Fruit fly (Drosophila melanogaster) whole organism, embryonic: ENCODE results near the gene simj.

Experiments
- CG10462 ChIP-seq: fragments of 200-800 bp; sonication (Bioruptor generic); optimal IDR thresholded peaks from 2 replicates; lab custom pipeline; 2016; ENCODE audit warnings: missing biosample characterization, missing genetic modification characterization
- CG12219 ChIP-seq: fragments of 200-800 bp; sonication (Bioruptor generic); optimal IDR thresholded peaks from 3 replicates; lab custom pipeline; 2018; ENCODE audit warnings: missing biosample characterization, mild to moderate bottlenecking, missing genetic modification characterization
- CG13894 ChIP-seq: fragments of 200-800 bp; sonication (Bioruptor generic); optimal IDR thresholded peaks from 3 replicates; lab custom pipeline; 2018; ENCODE audit warnings: missing biosample characterization, mild to moderate bottlenecking, missing genetic modification characterization, moderate library complexity
- CG1647 ChIP-seq: fragments of 200-800 bp; sonication (Bioruptor generic); optimal IDR thresholded peaks from 3 replicates; lab custom pipeline; 2016; ENCODE audit warnings: missing biosample characterization, missing genetic modification characterization
- CG2875 ChIP-seq: fragments of 200-800 bp; sonication (Bioruptor generic); optimal IDR thresholded peaks from 2 replicates; lab custom pipeline; 2017; ENCODE audit warnings: missing biosample characterization, mild to moderate bottlenecking, missing genetic modification characterization, missing genetic modification reagents
- CG32532 ChIP-seq: fragments of 200-800 bp; sonication (Bioruptor generic); IDR thresholded peaks from 2 replicates; pipeline ENCODE4 v1.3.6; 2022; ENCODE audit warnings: missing biosample characterization, missing genetic modification characterization
- CG34422 ChIP-seq: fragments of 200-800 bp; sonication (Bioruptor generic); IDR thresholded peaks from 3 replicates; pipeline ENCODE4 v1.3.6; 2022; ENCODE audit warnings: missing biosample characterization, missing genetic modification characterization
- CG3847 ChIP-seq: fragments of 200-800 bp; sonication (Bioruptor generic); IDR thresholded peaks from 2 replicates; pipeline ENCODE4 v1.3.6; 2022; ENCODE audit warnings: missing biosample characterization, missing genetic modification characterization
- CG3995 ChIP-seq: fragments of 200-800 bp; sonication (Bioruptor generic); optimal IDR thresholded peaks from 3 replicates; lab custom pipeline; 2016; ENCODE audit warnings: missing biosample characterization, missing genetic modification characterization
- CG42726 ChIP-seq: fragments of 200-800 bp; sonication (Bioruptor generic); IDR thresholded peaks from 2 replicates; pipeline ENCODE4 v1.3.6; 2022; ENCODE audit warnings: missing biosample characterization, missing genetic modification characterization; ENCODE audit not compliant: partially characterized antibody
- CG4730 ChIP-seq: fragments of 200-800 bp; sonication (Bioruptor generic); IDR thresholded peaks from 2 replicates; pipeline ENCODE4 v1.3.6; 2022; ENCODE audit warnings: missing biosample characterization, missing genetic modification characterization
- CG5953 ChIP-seq: fragments of 200-800 bp; sonication (Bioruptor generic); IDR thresholded peaks from 2 replicates; pipeline ENCODE4 v1.3.6; 2022; ENCODE audit warnings: missing biosample characterization, missing genetic modification characterization
- CG6791 ChIP-seq: fragments of 200-800 bp; sonication (Bioruptor generic); IDR thresholded peaks from 3 replicates; pipeline ENCODE4 v1.3.6; 2022; ENCODE audit warnings: missing biosample characterization, missing genetic modification characterization; ENCODE audit not compliant: partially characterized antibody
- CG7271 ChIP-seq: fragments of 200-800 bp; sonication (Bioruptor generic); optimal IDR thresholded peaks from 2 replicates; lab custom pipeline; 2018; ENCODE audit warnings: missing biosample characterization, mild to moderate bottlenecking, missing genetic modification characterization, moderate library complexity
- CG7357 ChIP-seq: fragments of 200-800 bp; sonication (Bioruptor generic); IDR thresholded peaks from 3 replicates; pipeline ENCODE4 v1.3.6; 2022; ENCODE audit warnings: missing biosample characterization, missing genetic modification characterization
- CG7786 ChIP-seq: fragments of 200-800 bp; sonication (Bioruptor generic); optimal IDR thresholded peaks from 2 replicates; lab custom pipeline; 2016; ENCODE audit warnings: missing biosample characterization, missing genetic modification characterization
- CG7928 ChIP-seq: fragments of 200-800 bp; sonication (Bioruptor generic); optimal IDR thresholded peaks from 2 replicates; lab custom pipeline; 2017; ENCODE audit warnings: missing biosample characterization, mild to moderate bottlenecking, missing genetic modification characterization
- Camta ChIP-seq: fragments of 200-800 bp; sonication (Bioruptor generic); optimal IDR thresholded peaks from 2 replicates; lab custom pipeline; 2016; ENCODE audit warnings: missing biosample characterization, missing genetic modification characterization
- Elba2 ChIP-seq: fragments of 200-800 bp; sonication (Bioruptor generic); optimal IDR thresholded peaks from 3 replicates; lab custom pipeline; 2016; ENCODE audit warnings: missing biosample characterization, missing genetic modification characterization
- Hand ChIP-seq: fragments of 200-800 bp; sonication (Bioruptor generic); optimal IDR thresholded peaks from 2 replicates; lab custom pipeline; 2017; ENCODE audit warnings: mild to moderate bottlenecking, missing biosample characterization, missing genetic modification reagents, missing genetic modification characterization
- Jarid2 ChIP-seq: fragments of 200-800 bp; sonication (Bioruptor generic); optimal IDR thresholded peaks from 3 replicates; lab custom pipeline; 2017; ENCODE audit warnings: mild to moderate bottlenecking, missing biosample characterization, missing genetic modification reagents, missing genetic modification characterization
- Lpt ChIP-seq: fragments of >200 bp; optimal IDR thresholded peaks from 2 replicates; lab custom pipeline; 2018; ENCODE audit warnings: missing biosample characterization, missing genetic modification characterization
- Max ChIP-seq: fragments of 200-800 bp; sonication (Bioruptor generic); optimal IDR thresholded peaks from 2 replicates; lab custom pipeline; 2016; ENCODE audit warnings: missing biosample characterization, mild to moderate bottlenecking, missing genetic modification characterization
- Optix ChIP-seq: fragments of 200-800 bp; sonication (Bioruptor generic); IDR thresholded peaks from 3 replicates; pipeline ENCODE4 v1.3.6; 2022; ENCODE audit warnings: missing biosample characterization, missing genetic modification characterization
- Rfx ChIP-seq: fragments of 200-800 bp; sonication (Bioruptor generic); IDR thresholded peaks from 2 replicates; pipeline ENCODE4 v1.3.6; 2022; ENCODE audit warnings: missing biosample characterization, missing genetic modification characterization
- Sry-δ ChIP-seq: fragments of 200-800 bp; sonication (Bioruptor generic); optimal IDR thresholded peaks from 2 replicates; lab custom pipeline; 2016; ENCODE audit warnings: missing biosample characterization, missing genetic modification characterization
- abd-A ChIP-seq: fragments of 200-800 bp; sonication (Bioruptor generic); optimal IDR thresholded peaks from 3 replicates; lab custom pipeline; 2019; ENCODE audit warnings: missing biosample characterization, mild to moderate bottlenecking, missing genetic modification characterization, moderate library complexity
- ash1 ChIP-seq: fragments of 200-800 bp; sonication (Bioruptor generic); optimal IDR thresholded peaks from 2 replicates; lab custom pipeline; 2018; ENCODE audit warnings: missing biosample characterization, mild to moderate bottlenecking, missing genetic modification characterization
- ato ChIP-seq: fragments of 200-800 bp; sonication (Bioruptor generic); IDR thresholded peaks from 2 replicates; pipeline ENCODE4 v1.3.6; 2022; ENCODE audit warnings: missing biosample characterization, missing genetic modification characterization; ENCODE audit not compliant: partially characterized antibody
- chm ChIP-seq: fragments of 200-800 bp; sonication (Bioruptor generic); IDR thresholded peaks from 2 replicates; pipeline ENCODE4 v1.3.6; 2022; ENCODE audit warnings: missing biosample characterization, missing genetic modification characterization
- crol ChIP-seq: fragments of 200-800 bp; sonication (Bioruptor generic); IDR thresholded peaks from 2 replicates; pipeline ENCODE4 v1.3.6; 2022; ENCODE audit warnings: missing biosample characterization, missing genetic modification characterization
- dan ChIP-seq: fragments of 200-800 bp; sonication (Bioruptor generic); IDR thresholded peaks from 2 replicates; pipeline ENCODE4 v1.3.6; 2022; ENCODE audit warnings: missing biosample characterization, missing genetic modification characterization
- dati ChIP-seq: fragments of 200-800 bp; sonication (Bioruptor generic); IDR thresholded peaks from 2 replicates; pipeline ENCODE4 v1.3.6; 2022; ENCODE audit warnings: missing biosample characterization, missing genetic modification characterization
- dimm ChIP-seq: fragments of 200-800 bp; sonication (Bioruptor generic); IDR thresholded peaks from 2 replicates; pipeline ENCODE4 v1.3.6; 2022; ENCODE audit warnings: missing biosample characterization, missing genetic modification characterization
- fd64A ChIP-seq: fragments of 200-800 bp; sonication (Bioruptor generic); optimal IDR thresholded peaks from 3 replicates; lab custom pipeline; 2018; ENCODE audit warnings: missing biosample characterization, mild to moderate bottlenecking, missing genetic modification characterization
- hth ChIP-seq: fragments of >200 bp; optimal IDR thresholded peaks from 2 replicates; lab custom pipeline; 2017; ENCODE audit warnings: inconsistent platforms
- nerfin-1 ChIP-seq: fragments of 200-800 bp; sonication (Bioruptor generic); optimal IDR thresholded peaks from 3 replicates; lab custom pipeline; 2019; ENCODE audit warnings: missing biosample characterization, mild to moderate bottlenecking, missing genetic modification characterization, moderate library complexity
- nerfin-2 ChIP-seq: fragments of 200-800 bp; sonication (Bioruptor generic); IDR thresholded peaks from 2 replicates; pipeline ENCODE4 v1.3.6; 2022; ENCODE audit warnings: missing biosample characterization, missing genetic modification characterization; ENCODE audit not compliant: partially characterized antibody
- nmo ChIP-seq: fragments of 200-800 bp; sonication (Bioruptor generic); optimal IDR thresholded peaks from 2 replicates; lab custom pipeline; 2018; ENCODE audit warnings: missing biosample characterization, mild to moderate bottlenecking, missing genetic modification characterization, moderate library complexity
- otp ChIP-seq: fragments of 200-800 bp; sonication (Bioruptor generic); IDR thresholded peaks from 3 replicates; pipeline ENCODE4, ENCODE4 v1.3.6; 2022; ENCODE audit warnings: missing biosample characterization, missing genetic modification characterization
- slp2 ChIP-seq: fragments of 200-800 bp; sonication (Bioruptor generic); optimal IDR thresholded peaks from 2 replicates; lab custom pipeline; 2016; ENCODE audit warnings: missing biosample characterization, missing genetic modification characterization
- sna ChIP-seq: fragments of 200-800 bp; sonication (Bioruptor generic); IDR thresholded peaks from 2 replicates; pipeline ENCODE4 v1.3.6; 2022; ENCODE audit warnings: missing biosample characterization, missing genetic modification characterization; ENCODE audit not compliant: partially characterized antibody
- stc ChIP-seq: fragments of 200-800 bp; sonication (Bioruptor generic); IDR thresholded peaks from 2 replicates; pipeline ENCODE4 v1.3.6; 2022; ENCODE audit warnings: missing biosample characterization, missing genetic modification characterization
- tna ChIP-seq: fragments of 200-800 bp; sonication (Bioruptor generic); IDR thresholded peaks from 2 replicates; pipeline ENCODE4 v1.3.6; 2022; ENCODE audit warnings: missing biosample characterization, missing genetic modification characterization; ENCODE audit not compliant: partially characterized antibody
- trem ChIP-seq: fragments of 200-800 bp; optimal IDR thresholded peaks from 3 replicates; lab custom pipeline; 2019; ENCODE audit warnings: missing biosample characterization, mild to moderate bottlenecking, missing genetic modification characterization, moderate library complexity
- unpg ChIP-seq: fragments of 200-800 bp; sonication (Bioruptor generic); optimal IDR thresholded peaks from 3 replicates; lab custom pipeline; 2018; ENCODE audit warnings: missing biosample characterization, mild to moderate bottlenecking, missing genetic modification characterization, moderate library complexity
- vvl ChIP-seq: fragments of 200-800 bp; sonication (Bioruptor generic); IDR thresholded peaks from 2 replicates; pipeline ENCODE4 v1.3.6; 2022; ENCODE audit warnings: missing biosample characterization, missing genetic modification characterization
- wek ChIP-seq: fragments of 200-800 bp; sonication (Bioruptor generic); optimal IDR thresholded peaks from 3 replicates; lab custom pipeline; 2018; ENCODE audit warnings: missing biosample characterization, mild to moderate bottlenecking, missing genetic modification characterization, moderate library complexity
- zfh2 ChIP-seq: fragments of 200-800 bp; sonication (Bioruptor generic); optimal IDR thresholded peaks from 2 replicates; lab custom pipeline; 2016; ENCODE audit warnings: missing biosample characterization, missing genetic modification characterization

Gene simj

dm6 chr3L:10739666-10740417 lies 75.3 kb downstream of the simj start (continued):
- TF ChIP-seq tna (no peak), nmo (GFP tag; lab: Kevin White, UChicago) (peak; percentile 98), chm (0 out of 2 replicates have a peak, but pooled peaks have one; percentile 49), otp (peak; percentile 56), CG7928 (GFP tag; lab: Kevin White, UChicago) (peak; percentile 76), Jarid2 (GFP tag; lab: Kevin White, UChicago) (peak; percentile 74), CG4730 (GFP tag; lab: Robert Waterston, UW) (peak; percentile 86), CG3847 (GFP tag; lab: Robert Waterston, UW) (peak; percentile 89), sna (GFP tag; lab: Robert Waterston, UW) (no peak), CG13894 (tag; lab: Kevin White, UChicago) (peak; percentile 78), CG32532 (GFP tag; lab: Robert Waterston, UW) (peak; percentile 88), CG34422 (peak; percentile 90), ato (peak; percentile 30; the same call in 1 of the 2 replicates), fd64A (peak; percentile 74), CG6791 (GFP tag; lab: Robert Waterston, UW) (no peak), Max (GFP tag; lab: Kevin White, UChicago) (peak; percentile 87), Sry-δ (GFP tag; lab: Kevin White, UChicago) (peak; percentile 72), CG42726 (GFP tag; lab: Robert Waterston, UW) (no peak), dati (GFP tag; lab: Robert Waterston, UW) (peak; percentile 66; the same call in 1 of the 2 replicates), Rfx (peak; percentile 97), abd-A (tag; lab: Kevin White, UChicago) (peak; percentile 88), dimm (peak; percentile 37; the same call in 1 of the 2 replicates), stc (peak; percentile 96), Optix (GFP tag; lab: Robert Waterston, UW) (peak; percentile 72), zfh2 (GFP tag; lab: Kevin White, UChicago) (peak; percentile 88), slp2 (GFP tag; lab: Kevin White, UChicago) (peak; percentile 98), Elba2 (GFP tag; lab: Kevin White, UChicago) (no peak), CG2875 (GFP tag; lab: Kevin White, UChicago) (peak; percentile 88), Lpt (GFP tag; lab: Kevin White, UChicago) (no peak), trem (tag; lab: Kevin White, UChicago) (peak; percentile 55), CG7786 (peak; percentile 92), CG7357 (GFP tag; lab: Robert Waterston, UW) (peak; percentile 89), CG1647 (GFP tag; lab: Kevin White, UChicago) (peak; percentile 91), CG10462 (GFP tag; lab: Kevin White, UChicago) (peak; percentile 82), Hand (GFP tag; lab: Kevin White, UChicago) (peak; percentile 88), Camta (peak; percentile 91), nerfin-1 (tag; lab: Kevin White, UChicago) (peak; percentile 87), CG5953 (GFP tag; lab: Robert Waterston, UW) (peak; percentile 70; the same call in 1 of the 2 replicates), ash1 (no peak), CG12219 (GFP tag; lab: Kevin White, UChicago) (peak; percentile 78), unpg (peak; percentile 83), CG3995 (GFP tag; lab: Kevin White, UChicago) (peak; percentile 63), nerfin-2 (GFP tag; lab: Robert Waterston, UW) (no peak), CG7271 (tag; lab: Kevin White, UChicago) (no peak), dan (GFP tag; lab: Robert Waterston, UW) (peak; percentile 52), vvl (GFP tag; lab: Robert Waterston, UW) (peak; percentile 91), wek (GFP tag; lab: Kevin White, UChicago) (peak; percentile 16), crol (GFP tag; lab: Robert Waterston, UW) (peak; percentile 100), hth (lab: Kevin White, UChicago) (no peak)
